Fruit fly (Drosophila melanogaster) whole organism, adult: Measurements from ENCODE around the gene CG15631.

Source experiments
- CG11617 ChIP-seq: fragments of 200-800 bp; sonication (Bioruptor generic); optimal IDR thresholded peaks from 2 replicates; lab custom pipeline; 2017; ENCODE audit warnings: mild to moderate bottlenecking, missing biosample characterization, missing genetic modification reagents, missing genetic modification characterization
- CG14711 ChIP-seq: fragments of 200-800 bp; sonication (Bioruptor generic); optimal IDR thresholded peaks from 2 replicates; lab custom pipeline; 2018; ENCODE audit warnings: missing biosample characterization, mild to moderate bottlenecking, missing genetic modification characterization, moderate library complexity
- CG5204 ChIP-seq: fragments of 200-800 bp; sonication (Bioruptor generic); optimal IDR thresholded peaks from 2 replicates; lab custom pipeline; 2016; ENCODE audit warnings: missing biosample characterization, missing genetic modification characterization
- CG7045 ChIP-seq: fragments of 200-800 bp; sonication (Bioruptor generic); optimal IDR thresholded peaks from 2 replicates; lab custom pipeline; 2017; ENCODE audit warnings: missing biosample characterization, mild to moderate bottlenecking, missing genetic modification characterization
- Clk ChIP-seq: fragments of 200-800 bp; sonication (Bioruptor generic); optimal IDR thresholded peaks from 2 replicates; lab custom pipeline; 2017; ENCODE audit warnings: missing biosample characterization, missing genetic modification characterization
- Crg-1 ChIP-seq: fragments of 200-800 bp; sonication (Bioruptor generic); optimal IDR thresholded peaks from 2 replicates; lab custom pipeline; 2016; ENCODE audit warnings: missing biosample characterization, missing genetic modification characterization
- Hr96 ChIP-seq: fragments of 200-800 bp; sonication (Bioruptor generic); optimal IDR thresholded peaks from 2 replicates; lab custom pipeline; 2016; ENCODE audit warnings: missing biosample characterization, missing genetic modification characterization
- Mnt ChIP-seq: fragments of 200-800 bp; sonication (Bioruptor generic); optimal IDR thresholded peaks from 2 replicates; lab custom pipeline; 2016; ENCODE audit warnings: missing biosample characterization, mild to moderate bottlenecking, missing genetic modification characterization
- bab1 ChIP-seq: fragments of 200-800 bp; sonication (Bioruptor generic); optimal IDR thresholded peaks from 3 replicates; lab custom pipeline; 2019; ENCODE audit warnings: missing biosample characterization, mild to moderate bottlenecking, missing genetic modification characterization, moderate library complexity
- cnc ChIP-seq, 2 experiments: fragments of >200 bp; optimal IDR thresholded peaks; 2 replicates each; lab custom pipeline; 2017
- kay ChIP-seq: fragments of 200-800 bp; sonication (Bioruptor generic); peaks from one replicate; lab custom pipeline; 2016; ENCODE audit warnings: missing biosample characterization, missing genetic modification characterization, borderline replicate concordance
- pad ChIP-seq: fragments of 200-800 bp; sonication (Bioruptor generic); optimal IDR thresholded peaks from 3 replicates; lab custom pipeline; 2017; ENCODE audit warnings: missing biosample characterization, missing genetic modification characterization, mild to moderate bottlenecking, moderate library complexity, missing genetic modification reagents
- tj ChIP-seq: fragments of 200-800 bp; sonication (Bioruptor generic); optimal IDR thresholded peaks from 3 replicates; lab custom pipeline; 2017; ENCODE audit warnings: missing biosample characterization, mild to moderate bottlenecking, missing genetic modification characterization, moderate library complexity

DNA sequence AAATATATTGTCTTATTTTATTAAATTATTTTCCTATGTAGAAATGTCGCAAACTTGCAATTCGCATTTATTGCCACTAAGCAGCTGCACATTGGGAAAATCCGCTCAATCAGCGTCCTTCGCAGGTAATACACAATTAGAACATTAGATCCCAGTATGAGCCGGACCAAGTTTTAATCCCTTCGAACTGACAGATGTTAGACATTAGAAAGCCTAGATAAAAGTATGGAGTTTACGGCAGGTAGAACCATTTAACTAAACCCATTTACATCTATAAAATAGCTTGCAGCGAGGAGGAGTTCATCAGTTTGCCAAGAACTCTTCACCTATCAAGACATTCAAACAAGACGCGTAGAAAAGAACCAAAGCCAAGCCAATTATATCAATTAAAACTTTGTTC is 47.0 kb downstream of the CG15631 start, which contains the start of gene Elba3:
- TF ChIP-seq cnc (optimal IDR thresholded peaks at IDR 0.05; lab: Kevin White, UChicago) (no peak), Mnt (no peak), CG11617 (GFP tag; lab: Kevin White, UChicago) (no peak), Crg-1 (GFP tag; lab: Kevin White, UChicago) (no peak), kay (GFP tag; lab: Kevin White, UChicago) (no peak), CG5204 (GFP tag; lab: Kevin White, UChicago) (no peak), pad (GFP tag; lab: Kevin White, UChicago) (no peak), tj (GFP tag; lab: Kevin White, UChicago) (no peak), CG7045 (GFP tag; lab: Kevin White, UChicago) (no peak), Clk (no peak), Hr96 (GFP tag; lab: Kevin White, UChicago) (no peak), bab1 (GFP tag; lab: Kevin White, UChicago) (no peak), CG14711 (tag; lab: Kevin White, UChicago) (no peak)
